Fruit fly (Drosophila melanogaster) whole organism, embryonic: Measurements from ENCODE around the gene Mlc2.

Source experiments
- Abd-B ChIP-seq: fragments of 200-800 bp; sonication (Bioruptor generic); optimal IDR thresholded peaks from 2 replicates; lab custom pipeline; 2018; ENCODE audit warnings: missing biosample characterization, mild to moderate bottlenecking, missing genetic modification characterization, moderate library complexity
- CG12071 ChIP-seq: fragments of 200-800 bp; sonication (Bioruptor generic); optimal IDR thresholded peaks from 3 replicates; lab custom pipeline; 2018; ENCODE audit warnings: missing biosample characterization, mild to moderate bottlenecking, missing genetic modification characterization
- CG13123 ChIP-seq: fragments of 200-800 bp; sonication (Bioruptor generic); optimal IDR thresholded peaks from 2 replicates; lab custom pipeline; 2016; ENCODE audit warnings: missing biosample characterization, missing genetic modification characterization
- CG15696 ChIP-seq: fragments of 200-800 bp; sonication (Bioruptor generic); optimal IDR thresholded peaks from 2 replicates; lab custom pipeline; 2019; ENCODE audit warnings: missing biosample characterization, mild to moderate bottlenecking, missing genetic modification characterization, moderate library complexity
- CG17829 ChIP-seq: fragments of 200-800 bp; optimal IDR thresholded peaks from 2 replicates; lab custom pipeline; 2019; ENCODE audit warnings: missing biosample characterization, mild to moderate bottlenecking, missing genetic modification characterization, moderate library complexity
- CG18011 ChIP-seq: fragments of 200-800 bp; sonication (Bioruptor generic); optimal IDR thresholded peaks from 2 replicates; lab custom pipeline; 2017; ENCODE audit warnings: missing biosample characterization, missing genetic modification characterization, mild to moderate bottlenecking, moderate library complexity, missing genotype
- CG18476 ChIP-seq: fragments of 200-800 bp; sonication (Bioruptor generic); optimal IDR thresholded peaks from 2 replicates; lab custom pipeline; 2016; ENCODE audit warnings: missing biosample characterization, mild to moderate bottlenecking, missing genetic modification characterization
- CG34422 ChIP-seq: fragments of 200-800 bp; sonication (Bioruptor generic); IDR thresholded peaks from 3 replicates; pipeline ENCODE4 v1.3.6; 2022; ENCODE audit warnings: missing biosample characterization, missing genetic modification characterization
- CG4360 ChIP-seq: fragments of 200-800 bp; sonication (Bioruptor generic); IDR thresholded peaks from 2 replicates; pipeline ENCODE4 v1.3.6; 2022; ENCODE audit warnings: missing biosample characterization, missing genetic modification characterization
- CG4617 ChIP-seq: fragments of 200-800 bp; sonication (Bioruptor generic); optimal IDR thresholded peaks from 3 replicates; lab custom pipeline; 2016; ENCODE audit warnings: missing biosample characterization, missing genetic modification characterization, borderline replicate concordance
- CG6689 ChIP-seq: fragments of 200-800 bp; sonication (Bioruptor generic); IDR thresholded peaks from 2 replicates; pipeline ENCODE4 v1.3.6; 2022; ENCODE audit warnings: missing biosample characterization, missing genetic modification characterization
- Dbx ChIP-seq: fragments of 200-800 bp; sonication (Bioruptor generic); IDR thresholded peaks from 3 replicates; pipeline ENCODE4 v1.3.6; 2022; ENCODE audit warnings: missing biosample characterization, missing genetic modification characterization
- Deaf1 ChIP-seq: fragments of 200-800 bp; optimal IDR thresholded peaks from 3 replicates; lab custom pipeline; 2019; ENCODE audit warnings: missing biosample characterization, mild to moderate bottlenecking, missing genetic modification characterization, moderate library complexity
- Dek ChIP-seq: fragments of 200-800 bp; sonication (Bioruptor generic); optimal IDR thresholded peaks from 3 replicates; lab custom pipeline; 2019; ENCODE audit warnings: missing biosample characterization, mild to moderate bottlenecking, missing genetic modification characterization, moderate library complexity
- Dip3 ChIP-seq: fragments of 200-800 bp; sonication (Bioruptor generic); optimal IDR thresholded peaks from 3 replicates; lab custom pipeline; 2016; ENCODE audit warnings: missing biosample characterization, missing genetic modification characterization
- E2f1 ChIP-seq: fragments of 200-800 bp; sonication (Bioruptor generic); IDR thresholded peaks from 2 replicates; pipeline ENCODE4 v1.3.6; 2022; ENCODE audit warnings: missing biosample characterization, missing genetic modification characterization
- Ets97D ChIP-seq: fragments of 200-800 bp; sonication (Bioruptor generic); optimal IDR thresholded peaks from 3 replicates; lab custom pipeline; 2016; ENCODE audit warnings: missing biosample characterization, missing genetic modification characterization
- Fer1 ChIP-seq: fragments of 200-800 bp; sonication (Bioruptor generic); optimal IDR thresholded peaks from 2 replicates; lab custom pipeline; 2017; ENCODE audit warnings: missing biosample characterization, mild to moderate bottlenecking, missing genetic modification characterization
- HHEX ChIP-seq: fragments of 200-800 bp; sonication (Bioruptor generic); optimal IDR thresholded peaks from 3 replicates; lab custom pipeline; 2017; ENCODE audit warnings: missing biosample characterization, mild to moderate bottlenecking, missing genetic modification characterization, missing genetic modification reagents
- Hr78 ChIP-seq, 2 experiments: fragments of 200-800 bp in 1 of 2; fragments of >200 bp in 1 of 2; sonication (Bioruptor generic) in 1 of 2; optimal IDR thresholded peaks; 2 replicates each; lab custom pipeline; 2017 to 2019; ENCODE audit warnings: missing biosample characterization in 2 of 2, missing genetic modification characterization in 2 of 2, mild to moderate bottlenecking in 1 of 2, moderate library complexity in 1 of 2
- Meics ChIP-seq: fragments of 200-800 bp; sonication (Bioruptor generic); optimal IDR thresholded peaks from 2 replicates; lab custom pipeline; 2017; ENCODE audit warnings: missing biosample characterization, mild to moderate bottlenecking, missing genetic modification characterization
- Mrtf ChIP-seq: fragments of 200-800 bp; sonication (Bioruptor generic); IDR thresholded peaks from 3 replicates; pipeline ENCODE4 v1.3.6; 2022; ENCODE audit warnings: missing biosample characterization, missing genetic modification characterization
- NC2α ChIP-seq: fragments of 200-800 bp; sonication (Bioruptor generic); optimal IDR thresholded peaks from 2 replicates; lab custom pipeline; 2016; ENCODE audit warnings: missing biosample characterization, missing genetic modification characterization
- NFAT ChIP-seq: fragments of 200-800 bp; sonication (Bioruptor generic); IDR thresholded peaks from 2 replicates; pipeline ENCODE4 v1.3.6; 2022; ENCODE audit warnings: missing biosample characterization, missing genetic modification characterization
- Oaz ChIP-seq: fragments of 200-800 bp; sonication (Bioruptor generic); IDR thresholded peaks from 2 replicates; pipeline ENCODE4 v1.3.6; 2022; ENCODE audit warnings: missing biosample characterization, missing genetic modification characterization
- Rfx ChIP-seq: fragments of 200-800 bp; sonication (Bioruptor generic); IDR thresholded peaks from 2 replicates; pipeline ENCODE4 v1.3.6; 2022; ENCODE audit warnings: missing biosample characterization, missing genetic modification characterization
- Sry-δ ChIP-seq: fragments of 200-800 bp; sonication (Bioruptor generic); optimal IDR thresholded peaks from 2 replicates; lab custom pipeline; 2016; ENCODE audit warnings: missing biosample characterization, missing genetic modification characterization
- Xrp1 ChIP-seq: fragments of 200-800 bp; sonication (Bioruptor generic); IDR thresholded peaks from 2 replicates; pipeline ENCODE4 v1.3.6; 2022; ENCODE audit warnings: missing biosample characterization, missing genetic modification characterization
- ac ChIP-seq: fragments of 200-800 bp; sonication (Bioruptor generic); optimal IDR thresholded peaks from 3 replicates; lab custom pipeline; 2017; ENCODE audit warnings: missing biosample characterization, mild to moderate bottlenecking, missing genetic modification characterization
- al ChIP-seq: fragments of 200-800 bp; sonication (Bioruptor generic); IDR thresholded peaks from 2 replicates; pipeline ENCODE4 v1.3.6; 2022; ENCODE audit warnings: missing biosample characterization, missing genetic modification characterization
- da ChIP-seq: fragments of 200-800 bp; sonication (Bioruptor generic); optimal IDR thresholded peaks from 2 replicates; lab custom pipeline; 2016; ENCODE audit warnings: missing biosample characterization, missing genetic modification characterization
- eve ChIP-seq, 2 experiments: fragments of >200 bp; optimal IDR thresholded peaks; 2 replicates each; lab custom pipeline; 2017; ENCODE audit warnings: missing biosample characterization in 2 of 2, missing genetic modification characterization in 2 of 2
- fd3F ChIP-seq: fragments of 200-800 bp; sonication (Bioruptor generic); optimal IDR thresholded peaks from 2 replicates; lab custom pipeline; 2018; ENCODE audit warnings: missing biosample characterization, mild to moderate bottlenecking, missing genetic modification characterization, moderate library complexity
- fu2 ChIP-seq: fragments of 200-800 bp; sonication (Bioruptor generic); optimal IDR thresholded peaks from 2 replicates; lab custom pipeline; 2016; ENCODE audit warnings: missing biosample characterization, missing genetic modification characterization
- gro ChIP-seq: fragments of 200-800 bp; sonication (Bioruptor generic); optimal IDR thresholded peaks from 2 replicates; lab custom pipeline; 2016; ENCODE audit warnings: missing biosample characterization, missing genetic modification characterization
- jing ChIP-seq: fragments of 200-800 bp; sonication (Bioruptor generic); optimal IDR thresholded peaks from 2 replicates; lab custom pipeline; 2018; ENCODE audit warnings: missing biosample characterization, mild to moderate bottlenecking, missing genetic modification characterization
- lbe ChIP-seq: fragments of 200-800 bp; sonication (Bioruptor generic); optimal IDR thresholded peaks from 2 replicates; lab custom pipeline; 2016; ENCODE audit warnings: missing biosample characterization, mild to moderate bottlenecking, missing genetic modification characterization
- lov ChIP-seq, 2 experiments: fragments of 200-800 bp in 1 of 2; fragments of >200 bp in 1 of 2; sonication (Bioruptor generic) in 1 of 2; IDR thresholded peaks in 1 of 2; optimal IDR thresholded peaks in 1 of 2; 2 replicates in 1 of 2; 3 replicates in 1 of 2; pipeline versions ENCODE4 v1.3.6 to Lab custom; 2017 to 2022; ENCODE audit warnings: missing biosample characterization in 1 of 2, missing genetic modification characterization in 1 of 2
- nom ChIP-seq: fragments of 200-800 bp; sonication (Bioruptor generic); optimal IDR thresholded peaks from 2 replicates; lab custom pipeline; 2017; ENCODE audit warnings: missing biosample characterization, missing genetic modification characterization, mild to moderate bottlenecking, moderate library complexity, missing genetic modification reagents
- pb ChIP-seq: fragments of 200-800 bp; sonication (Bioruptor generic); optimal IDR thresholded peaks from 3 replicates; lab custom pipeline; 2016; ENCODE audit warnings: missing biosample characterization, missing genetic modification characterization
- pzg ChIP-seq: fragments of 200-800 bp; sonication (Bioruptor generic); optimal IDR thresholded peaks from 3 replicates; lab custom pipeline; 2018; ENCODE audit warnings: missing biosample characterization, mild to moderate bottlenecking, missing genetic modification characterization, moderate library complexity
- ssp ChIP-seq: fragments of 200-800 bp; sonication (Bioruptor generic); IDR thresholded peaks from 2 replicates; pipeline ENCODE4 v1.3.6; 2022; ENCODE audit warnings: missing biosample characterization, missing genetic modification characterization
- tin ChIP-seq: fragments of 200-800 bp; sonication (Bioruptor generic); optimal IDR thresholded peaks from 3 replicates; lab custom pipeline; 2016; ENCODE audit warnings: missing biosample characterization, missing genetic modification characterization
- twi ChIP-seq: fragments of 200-800 bp; optimal IDR thresholded peaks from 2 replicates; lab custom pipeline; 2019; ENCODE audit warnings: missing biosample characterization, mild to moderate bottlenecking, missing genetic modification characterization, moderate library complexity
- unc-4 ChIP-seq: fragments of 200-800 bp; sonication (Bioruptor generic); IDR thresholded peaks from 2 replicates; pipeline ENCODE4 v1.3.6; 2022; ENCODE audit warnings: missing biosample characterization, missing genetic modification characterization; ENCODE audit not compliant: partially characterized antibody
- unpg ChIP-seq: fragments of 200-800 bp; sonication (Bioruptor generic); optimal IDR thresholded peaks from 3 replicates; lab custom pipeline; 2018; ENCODE audit warnings: missing biosample characterization, mild to moderate bottlenecking, missing genetic modification characterization, moderate library complexity
- vvl ChIP-seq: fragments of 200-800 bp; sonication (Bioruptor generic); IDR thresholded peaks from 2 replicates; pipeline ENCODE4 v1.3.6; 2022; ENCODE audit warnings: missing biosample characterization, missing genetic modification characterization
- wek ChIP-seq: fragments of 200-800 bp; sonication (Bioruptor generic); optimal IDR thresholded peaks from 3 replicates; lab custom pipeline; 2018; ENCODE audit warnings: missing biosample characterization, mild to moderate bottlenecking, missing genetic modification characterization, moderate library complexity

Mlc2 gene

DNA sequence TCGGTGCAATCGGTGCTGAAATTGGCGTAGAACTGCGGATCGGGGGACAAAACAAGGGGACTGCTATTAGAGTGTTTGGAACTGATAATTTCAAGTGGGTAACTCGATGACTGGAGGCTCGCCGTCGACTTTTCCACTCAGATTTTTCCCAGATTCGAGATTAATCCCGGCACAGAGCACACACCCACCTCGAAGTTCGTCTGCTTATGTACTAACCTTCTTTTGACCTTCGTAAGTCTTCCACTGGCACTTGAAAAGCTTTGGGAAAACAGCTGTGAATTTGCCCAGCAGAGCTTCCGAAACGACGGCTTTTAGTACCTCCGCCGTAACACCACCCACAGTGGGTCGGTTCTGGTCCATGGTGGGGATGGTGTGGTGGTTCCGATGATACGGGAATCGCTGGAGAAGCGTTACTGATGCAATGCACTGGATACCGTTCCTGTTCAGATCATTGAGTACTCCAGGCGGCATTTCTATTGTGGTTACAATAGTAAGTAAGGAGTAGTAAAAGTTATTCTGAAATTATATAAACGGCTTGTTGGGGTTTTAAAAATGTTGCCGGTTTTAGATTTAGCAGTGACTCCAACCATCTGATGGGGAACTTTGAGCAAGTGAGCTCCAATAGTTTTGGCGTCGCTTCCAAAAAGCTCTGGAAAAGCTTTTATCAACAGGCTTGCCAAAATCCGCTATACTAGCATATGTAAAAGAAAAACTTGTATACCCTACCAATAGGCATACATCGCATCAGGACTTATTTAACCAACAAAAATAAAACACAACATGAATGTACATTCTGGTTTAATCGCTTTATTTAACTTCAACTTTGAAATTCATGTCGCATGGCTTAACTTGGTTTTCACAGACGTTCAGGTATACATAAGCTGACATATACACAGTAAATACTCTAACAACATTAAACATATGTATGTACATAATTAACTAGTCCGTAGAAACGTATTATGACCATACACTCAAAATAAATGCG, 40.0 kb downstream of the Mlc2 start, which contains the start of gene Tpi (continued):
- no peak for TF ChIP-seq CG4360 (GFP tag; lab: Robert Waterston, UW)
- TF ChIP-seq NFAT (GFP tag; lab: Robert Waterston, UW), result peak; percentile 37; the same call in 1 of the 2 replicates
- TF ChIP-seq ac (GFP tag; lab: Kevin White, UChicago), result no peak
- no peak for TF ChIP-seq ssp
- TF ChIP-seq tin (GFP tag; lab: Kevin White, UChicago), result no peak
- no peak for TF ChIP-seq CG18476 (GFP tag; lab: Kevin White, UChicago)
- no peak for TF ChIP-seq Mrtf
- TF ChIP-seq pb (GFP tag; lab: Kevin White, UChicago), result no peak
- TF ChIP-seq vvl, result no peak
- no peak for TF ChIP-seq da (GFP tag; lab: Kevin White, UChicago)
- TF ChIP-seq Deaf1, result no peak
- TF ChIP-seq CG4617 (GFP tag; lab: Kevin White, UChicago), result no peak
- no peak for TF ChIP-seq nom
- TF ChIP-seq Hr78 (GFP tag; optimal IDR thresholded peaks at IDR 0.05; lab: Kevin White, UChicago), result peak in 1 of 2 experiments; percentile 73
- TF ChIP-seq CG34422 (GFP tag; lab: Robert Waterston, UW), result no peak
- TF ChIP-seq pzg (GFP tag; lab: Kevin White, UChicago), result peak; percentile 42
- no peak for TF ChIP-seq twi (tag; lab: Kevin White, UChicago)
- no peak for TF ChIP-seq gro (GFP tag; lab: Kevin White, UChicago)
- peak; percentile 21 for TF ChIP-seq fd3F
- TF ChIP-seq unpg (GFP tag; lab: Kevin White, UChicago), result peak; percentile 62
- no peak for TF ChIP-seq Xrp1 (GFP tag; lab: Robert Waterston, UW)
- TF ChIP-seq Fer1, result peak; percentile 22
- no peak for TF ChIP-seq lbe (GFP tag; lab: Kevin White, UChicago)
- no peak for TF ChIP-seq jing (GFP tag; lab: Kevin White, UChicago)
- TF ChIP-seq CG6689 (GFP tag; lab: Robert Waterston, UW), result no peak
- TF ChIP-seq Dip3 (GFP tag; lab: Kevin White, UChicago), result no peak
- no peak for TF ChIP-seq Abd-B (GFP tag; lab: Kevin White, UChicago)
- TF ChIP-seq Dek (tag; lab: Kevin White, UChicago), result peak; percentile 29
- no peak for TF ChIP-seq unc-4
- TF ChIP-seq CG15696 (tag; lab: Kevin White, UChicago), result no peak
- TF ChIP-seq CG13123 (GFP tag; lab: Kevin White, UChicago), result no peak
- no peak for TF ChIP-seq E2f1 (GFP tag; lab: Robert Waterston, UW)
- TF ChIP-seq eve (GFP tag; optimal IDR thresholded peaks at IDR 0.05; lab: Kevin White, UChicago), result no peak
- no peak for TF ChIP-seq fu2 (GFP tag; lab: Kevin White, UChicago)
- no peak for TF ChIP-seq Dbx
- no peak for TF ChIP-seq al
- no peak for TF ChIP-seq Sry-δ (GFP tag; lab: Kevin White, UChicago)
- no peak for TF ChIP-seq wek (GFP tag; lab: Kevin White, UChicago)
- peak; percentile 6 for TF ChIP-seq Ets97D
- no peak for TF ChIP-seq Oaz (GFP tag; lab: Robert Waterston, UW)
- no peak for TF ChIP-seq CG17829 (tag; lab: Kevin White, UChicago)
- peak; percentile 2 for TF ChIP-seq CG12071 (GFP tag; lab: Kevin White, UChicago)
- TF ChIP-seq lov (optimal IDR thresholded peaks at IDR 0.05; lab: Kevin White, UChicago), result no peak
- TF ChIP-seq lov (GFP tag; IDR thresholded peaks at IDR 0.05; lab: Robert Waterston, UW), result no peak
- TF ChIP-seq CG18011 (GFP tag; lab: Kevin White, UChicago), result peak; percentile 19
- no peak for TF ChIP-seq HHEX
- peak; percentile 8 for TF ChIP-seq Meics (GFP tag; lab: Kevin White, UChicago)
- peak; percentile 10; the same call in 1 of the 2 replicates for TF ChIP-seq Rfx (GFP tag; lab: Robert Waterston, UW)
- TF ChIP-seq NC2α (GFP tag; lab: Kevin White, UChicago), result no peak
